Fruit fly (Drosophila melanogaster) whole organism, prepupa: ENCODE data around the gene CG13359.

Source experiments
- Blimp-1 ChIP-seq: fragments of 200-800 bp; sonication (Bioruptor generic); optimal IDR thresholded peaks from 3 replicates; lab custom pipeline; 2017; ENCODE audit warnings: missing biosample characterization, missing genetic modification characterization, mild to moderate bottlenecking, moderate library complexity, missing genetic modification reagents
- CG10669 ChIP-seq: fragments of 200-800 bp; sonication (Bioruptor generic); optimal IDR thresholded peaks from 3 replicates; lab custom pipeline; 2018; ENCODE audit warnings: missing biosample characterization, mild to moderate bottlenecking, missing genetic modification characterization, moderate library complexity
- CG11294 ChIP-seq: fragments of 200-800 bp; sonication (Bioruptor generic); IDR thresholded peaks from 2 replicates; pipeline ENCODE4 v1.3.6; 2022; ENCODE audit warnings: missing biosample characterization, missing genetic modification characterization
- CG11762 ChIP-seq: fragments of 200-800 bp; sonication (Bioruptor generic); optimal IDR thresholded peaks from 3 replicates; lab custom pipeline; 2016; ENCODE audit warnings: missing biosample characterization, missing genetic modification characterization; ENCODE audit not compliant: insufficient read depth
- CG11902 ChIP-seq: fragments of 200-800 bp; sonication (Bioruptor generic); optimal IDR thresholded peaks from 3 replicates; lab custom pipeline; 2016; ENCODE audit warnings: missing biosample characterization, missing genetic modification characterization
- CG15336 ChIP-seq: fragments of 200-800 bp; sonication (Bioruptor generic); IDR thresholded peaks from 2 replicates; pipeline ENCODE4 v1.3.6; 2022; ENCODE audit warnings: missing biosample characterization, missing genetic modification characterization
- CG1621 ChIP-seq: fragments of 200-800 bp; sonication (Bioruptor generic); optimal IDR thresholded peaks from 3 replicates; lab custom pipeline; 2018; ENCODE audit warnings: missing biosample characterization, mild to moderate bottlenecking, missing genetic modification characterization
- CG16779 ChIP-seq: fragments of 200-800 bp; sonication (Bioruptor generic); optimal IDR thresholded peaks from 3 replicates; lab custom pipeline; 2017; ENCODE audit warnings: missing biosample characterization, mild to moderate bottlenecking, missing genetic modification characterization
- CG3032 ChIP-seq: fragments of 200-800 bp; optimal IDR thresholded peaks from 2 replicates; lab custom pipeline; 2019; ENCODE audit warnings: missing biosample characterization, mild to moderate bottlenecking, missing genetic modification characterization, moderate library complexity
- CG31627 ChIP-seq: fragments of 200-800 bp; sonication (Bioruptor generic); optimal IDR thresholded peaks from 3 replicates; lab custom pipeline; 2016; ENCODE audit warnings: missing biosample characterization, missing genetic modification characterization
- CG34406 ChIP-seq: fragments of 200-800 bp; sonication (Bioruptor generic); optimal IDR thresholded peaks from 3 replicates; lab custom pipeline; 2016; ENCODE audit warnings: missing biosample characterization, missing genetic modification characterization
- CG3919 ChIP-seq: fragments of 200-800 bp; sonication (Bioruptor generic); optimal IDR thresholded peaks from 3 replicates; lab custom pipeline; 2016; ENCODE audit warnings: missing biosample characterization, missing genetic modification characterization
- CG6808 ChIP-seq: fragments of 200-800 bp; sonication (Bioruptor generic); optimal IDR thresholded peaks from 3 replicates; lab custom pipeline; 2017; ENCODE audit warnings: missing biosample characterization, missing genetic modification characterization, mild to moderate bottlenecking, moderate library complexity, missing genetic modification reagents
- CG7368 ChIP-seq: fragments of 200-800 bp; sonication (Bioruptor generic); optimal IDR thresholded peaks from 3 replicates; lab custom pipeline; 2016; ENCODE audit warnings: missing biosample characterization, missing genetic modification characterization
- CG8319 ChIP-seq: fragments of 200-800 bp; sonication (Bioruptor generic); optimal IDR thresholded peaks from 3 replicates; lab custom pipeline; 2016; ENCODE audit warnings: missing biosample characterization, missing genetic modification characterization
- CG9139 ChIP-seq: fragments of 200-800 bp; sonication (Bioruptor generic); optimal IDR thresholded peaks from 3 replicates; lab custom pipeline; 2017; ENCODE audit warnings: missing biosample characterization, mild to moderate bottlenecking, missing genetic modification characterization
- Eip75B ChIP-seq: fragments of 200-800 bp; sonication (Bioruptor generic); optimal IDR thresholded peaks from 3 replicates; lab custom pipeline; 2016; ENCODE audit warnings: missing biosample characterization, missing genetic modification characterization
- Eip78C ChIP-seq: fragments of 200-800 bp; sonication (Bioruptor generic); peaks from one replicate; lab custom pipeline; 2016; ENCODE audit warnings: missing biosample characterization, missing genetic modification characterization
- Eip93F ChIP-seq: fragments of 200-800 bp; sonication (Bioruptor generic); optimal IDR thresholded peaks from 2 replicates; lab custom pipeline; 2016; ENCODE audit warnings: missing biosample characterization, mild to moderate bottlenecking, missing genetic modification characterization
- Ets21C ChIP-seq: fragments of 200-800 bp; sonication (Bioruptor generic); optimal IDR thresholded peaks from 3 replicates; lab custom pipeline; 2016; ENCODE audit warnings: missing biosample characterization, missing genetic modification characterization
- Hr39 ChIP-seq: fragments of 200-800 bp; sonication (Bioruptor generic); optimal IDR thresholded peaks from 2 replicates; lab custom pipeline; 2016; ENCODE audit warnings: missing biosample characterization, missing genetic modification characterization
- Hr4 ChIP-seq: fragments of 200-800 bp; sonication (Bioruptor generic); optimal IDR thresholded peaks from 3 replicates; lab custom pipeline; 2016; ENCODE audit warnings: missing biosample characterization, missing genetic modification characterization
- Lpt ChIP-seq: fragments of 200-800 bp; sonication (Bioruptor generic); optimal IDR thresholded peaks from 3 replicates; lab custom pipeline; 2016; ENCODE audit warnings: missing biosample characterization, missing genetic modification characterization
- Met ChIP-seq: fragments of 200-800 bp; sonication (Bioruptor generic); optimal IDR thresholded peaks from 3 replicates; lab custom pipeline; 2016; ENCODE audit warnings: missing biosample characterization, missing genetic modification characterization
- Sox102F ChIP-seq: fragments of 200-800 bp; sonication (Bioruptor generic); optimal IDR thresholded peaks from 2 replicates; lab custom pipeline; 2016; ENCODE audit warnings: missing biosample characterization, mild to moderate bottlenecking, missing genetic modification characterization
- achi ChIP-seq: fragments of 200-800 bp; sonication (Bioruptor generic); optimal IDR thresholded peaks from 3 replicates; lab custom pipeline; 2016; ENCODE audit warnings: missing biosample characterization, missing genetic modification characterization
- cyc ChIP-seq: fragments of 200-800 bp; sonication (Bioruptor generic); optimal IDR thresholded peaks from 3 replicates; lab custom pipeline; 2016; ENCODE audit warnings: missing biosample characterization, missing genetic modification characterization
- dac ChIP-seq: fragments of 200-800 bp; sonication (Bioruptor generic); optimal IDR thresholded peaks from 2 replicates; lab custom pipeline; 2017; ENCODE audit warnings: missing biosample characterization, mild to moderate bottlenecking, missing genetic modification characterization
- dsx ChIP-seq: fragments of 200-800 bp; optimal IDR thresholded peaks from 3 replicates; lab custom pipeline; 2019; ENCODE audit warnings: missing biosample characterization, mild to moderate bottlenecking, missing genetic modification characterization, moderate library complexity; ENCODE audit not compliant: poor library complexity, severe bottlenecking
- eg ChIP-seq: fragments of 200-800 bp; sonication (Bioruptor generic); IDR thresholded peaks from 3 replicates; pipeline ENCODE4 v1.3.6; 2022; ENCODE audit warnings: missing biosample characterization, missing genetic modification characterization
- esn ChIP-seq: fragments of 200-800 bp; sonication (Bioruptor generic); optimal IDR thresholded peaks from 2 replicates; lab custom pipeline; 2016; ENCODE audit warnings: missing biosample characterization, mild to moderate bottlenecking, missing genetic modification characterization, moderate library complexity
- fkh ChIP-seq: fragments of 200-800 bp; sonication (Bioruptor generic); optimal IDR thresholded peaks from 3 replicates; lab custom pipeline; 2017; ENCODE audit warnings: missing biosample characterization, mild to moderate bottlenecking, missing genetic modification characterization, moderate library complexity
- lz ChIP-seq: fragments of 200-800 bp; sonication (Bioruptor generic); optimal IDR thresholded peaks from 3 replicates; lab custom pipeline; 2016; ENCODE audit warnings: missing biosample characterization, missing genetic modification characterization
- net ChIP-seq: fragments of 200-800 bp; sonication (Bioruptor generic); optimal IDR thresholded peaks from 3 replicates; lab custom pipeline; 2016; ENCODE audit warnings: missing biosample characterization, missing genetic modification characterization
- pdm3 ChIP-seq: fragments of 200-800 bp; sonication (Bioruptor generic); optimal IDR thresholded peaks from 3 replicates; lab custom pipeline; 2016; ENCODE audit warnings: missing biosample characterization, missing genetic modification characterization
- spab ChIP-seq: fragments of 200-800 bp; sonication (Bioruptor generic); optimal IDR thresholded peaks from 2 replicates; lab custom pipeline; 2017; ENCODE audit warnings: missing biosample characterization, mild to moderate bottlenecking, missing genetic modification characterization, missing genetic modification reagents
- ss ChIP-seq, 2 experiments: fragments of 200-800 bp; sonication (Bioruptor generic); optimal IDR thresholded peaks; 2 replicates in 1 of 2; 3 replicates in 1 of 2; lab custom pipeline; 2017 to 2018; ENCODE audit warnings: mild to moderate bottlenecking in 2 of 2, missing biosample characterization in 2 of 2, missing genetic modification characterization in 2 of 2, moderate library complexity in 1 of 2
- svp ChIP-seq: fragments of 200-800 bp; sonication (Bioruptor generic); peaks from one replicate; lab custom pipeline; 2016; ENCODE audit warnings: missing biosample characterization, missing genetic modification characterization
- topi ChIP-seq: fragments of 200-800 bp; sonication (Bioruptor generic); optimal IDR thresholded peaks from 3 replicates; lab custom pipeline; 2016; ENCODE audit warnings: missing biosample characterization, missing genetic modification characterization
- vri ChIP-seq: fragments of 200-800 bp; sonication (Bioruptor generic); optimal IDR thresholded peaks from 3 replicates; lab custom pipeline; 2016; ENCODE audit warnings: missing biosample characterization, mild to moderate bottlenecking, missing genetic modification characterization

The CG13359 gene

dm6 chrX:796397-796989 lies 6.8 kb downstream of the CG13359 start (continued):
- TF ChIP-seq ss (GFP tag; optimal IDR thresholded peaks at IDR 0.05; lab: Kevin White, UChicago) (peak in 1 of 2 experiments; percentile 42), CG3919 (GFP tag; lab: Kevin White, UChicago) (peak; percentile 35), Sox102F (GFP tag; lab: Kevin White, UChicago) (peak; percentile 42), Hr39 (GFP tag; lab: Kevin White, UChicago) (no peak), Lpt (GFP tag; lab: Kevin White, UChicago) (no peak), eg (GFP tag; lab: Robert Waterston, UW) (0 out of 3 replicates have a peak, but pooled peaks have one; percentile 10), vri (GFP tag; lab: Kevin White, UChicago) (peak; percentile 91)

- TF ChIP-seq Hr4 (GFP tag; lab: Kevin White, UChicago), result no peak
- peak; percentile 90 for TF ChIP-seq achi (GFP tag; lab: Kevin White, UChicago)
- TF ChIP-seq fkh, result peak; percentile 28
- TF ChIP-seq CG1621 (tag; lab: Kevin White, UChicago), result peak; percentile 57
- TF ChIP-seq lz (GFP tag; lab: Kevin White, UChicago), result no peak
- TF ChIP-seq, all 60 proteins: peak for 3
Measured at dm6 chrX:792923-793322, 10.3 kb downstream of the CG13359 start, which contains the start of gene CG16989. Gene CG16989, plus strand, starts transcription at chrX:793147.

- TF ChIP-seq esn (GFP tag; lab: Kevin White, UChicago), result peak; percentile 31
- peak; percentile 22 for TF ChIP-seq lz (GFP tag; lab: Kevin White, UChicago)
- peak; percentile 33 for TF ChIP-seq Eip78C (GFP tag; lab: Kevin White, UChicago)
- peak; percentile 56 for TF ChIP-seq Hr39 (GFP tag; lab: Kevin White, UChicago)
- TF ChIP-seq svp (GFP tag; lab: Kevin White, UChicago), result peak; percentile 90
- TF ChIP-seq CG31627 (GFP tag; lab: Kevin White, UChicago), result peak; percentile 21
- TF ChIP-seq cyc (GFP tag; lab: Kevin White, UChicago), result peak; percentile 13
- TF ChIP-seq pdm3 (GFP tag; lab: Kevin White, UChicago), result no peak
- TF ChIP-seq CG9139, result no peak
Measured at dm6 chrX:790039-790597, 13.2 kb downstream of the CG13359 start, which contains the start of gene CG13360. Gene CG13360, minus strand, starts transcription at chrX:790089.

dm6 chrX:784456-784855 lies 18.8 kb downstream of the CG13359 start, which contains the start of gene tw:
Gene tw, plus strand, starts transcription at chrX:784746.
- peak; percentile 13 for TF ChIP-seq CG3032 (tag; lab: Kevin White, UChicago)
- TF ChIP-seq esn (GFP tag; lab: Kevin White, UChicago), result peak; percentile 15
- TF ChIP-seq net (GFP tag; lab: Kevin White, UChicago), result no peak

dm6 chrX:779344-779743 lies 23.9 kb downstream of the CG13359 start:
- peak; percentile 40 for TF ChIP-seq CG10669 (GFP tag; lab: Kevin White, UChicago)
- peak; percentile 36 for TF ChIP-seq CG11762 (GFP tag; lab: Kevin White, UChicago)
- TF ChIP-seq CG7368, result peak; percentile 58
- peak; percentile 45 for TF ChIP-seq CG3032 (tag; lab: Kevin White, UChicago)
- TF ChIP-seq Eip78C (GFP tag; lab: Kevin White, UChicago), result peak; percentile 83
- peak; percentile 52 for TF ChIP-seq vri (GFP tag; lab: Kevin White, UChicago)
- peak; percentile 63 to 69 for TF ChIP-seq ss (GFP tag; optimal IDR thresholded peaks at IDR 0.05; lab: Kevin White, UChicago)
- peak; percentile 60 for TF ChIP-seq CG6808 (GFP tag; lab: Kevin White, UChicago)
- peak; percentile 2 for TF ChIP-seq CG11902 (GFP tag; lab: Kevin White, UChicago)
- TF ChIP-seq CG9139, result no peak
- TF ChIP-seq CG34406, result peak; percentile 55
- peak; percentile 67 for TF ChIP-seq topi (GFP tag; lab: Kevin White, UChicago)
- peak; percentile 64 for TF ChIP-seq Sox102F (GFP tag; lab: Kevin White, UChicago)
- TF ChIP-seq Eip75B, result peak; percentile 42
- TF ChIP-seq esn (GFP tag; lab: Kevin White, UChicago), result peak; percentile 65
- TF ChIP-seq Ets21C, result peak; percentile 43
- TF ChIP-seq CG16779, result peak; percentile 20
- peak; percentile 47 for TF ChIP-seq dsx (GFP tag; lab: Kevin White, UChicago)
- peak; percentile 68 for TF ChIP-seq Met (GFP tag; lab: Kevin White, UChicago)
- TF ChIP-seq Eip93F (GFP tag; lab: Kevin White, UChicago), result no peak
- TF ChIP-seq CG11294 (GFP tag; lab: Robert Waterston, UW), result no peak
- TF ChIP-seq spab (GFP tag; lab: Kevin White, UChicago), result peak; percentile 38
- no peak for TF ChIP-seq Blimp-1 (GFP tag; lab: Kevin White, UChicago)
- TF ChIP-seq CG8319 (GFP tag; lab: Kevin White, UChicago), result peak; percentile 33
- peak; percentile 60 for TF ChIP-seq lz (GFP tag; lab: Kevin White, UChicago)
- peak; percentile 47; the same call in 1 of the 2 replicates for TF ChIP-seq CG15336 (GFP tag; lab: Robert Waterston, UW)
- TF ChIP-seq dac, result peak; percentile 12
